Fruit fly (Drosophila melanogaster): Measurements from ENCODE around the gene side-VII.

The side-VII gene

dm6 chr3R:9771519-9771972 lies 31.8 kb upstream of the side-VII start, which contains the start of gene CG9471 (continued):
- TF ChIP-seq CG6765 (GFP tag; optimal IDR thresholded peaks at IDR 0.05) (peak; percentile 88), HmgD (GFP tag; optimal IDR thresholded peaks at IDR 0.05) (peak; percentile 47), Fer2 (tag; optimal IDR thresholded peaks at IDR 0.05) (peak; percentile 85), D19A (tag; optimal IDR thresholded peaks at IDR 0.05) (peak; percentile 87), Blimp-1 (GFP tag; optimal IDR thresholded peaks at IDR 0.05) (peak; percentile 89), Max (GFP tag; optimal IDR thresholded peaks at IDR 0.05) (peak; percentile 86), CG9876 (GFP tag; optimal IDR thresholded peaks at IDR 0.05) (peak; percentile 79), CG17359 (tag; optimal IDR thresholded peaks at IDR 0.05) (peak; percentile 92), CG10654 (GFP tag; optimal IDR thresholded peaks at IDR 0.05) (peak; percentile 89), CG34376 (GFP tag; optimal IDR thresholded peaks at IDR 0.05) (peak; percentile 87), dysf (GFP tag; IDR thresholded peaks at IDR 0.05) (peak; percentile 94), pum (GFP tag; optimal IDR thresholded peaks at IDR 0.05) (peak; percentile 88), Mrtf (GFP tag; IDR thresholded peaks at IDR 0.05) (peak; percentile 85), knrl (GFP tag; IDR thresholded peaks at IDR 0.05; ENCODE audit: partially characterized antibody) (no peak), lola (GFP tag; optimal IDR thresholded peaks at IDR 0.05) (peak in 1 of 3 experiments; percentile 83), tx (GFP tag; optimal IDR thresholded peaks at IDR 0.05) (peak; percentile 88), stc (GFP tag; IDR thresholded peaks at IDR 0.05) (peak; percentile 94), trem (tag; optimal IDR thresholded peaks at IDR 0.05) (peak; percentile 90), CG13123 (GFP tag; optimal IDR thresholded peaks at IDR 0.05) (peak; percentile 83), nom (GFP tag; optimal IDR thresholded peaks at IDR 0.05) (peak; percentile 86), sd (tag; optimal IDR thresholded peaks at IDR 0.05) (peak; percentile 90), CG12942 (GFP tag; optimal IDR thresholded peaks at IDR 0.05) (peak; percentile 88), Sox102F (GFP tag; optimal IDR thresholded peaks at IDR 0.05) (peak; percentile 93), gsb (GFP tag; IDR thresholded peaks at IDR 0.05) (peak; percentile 80), B-H2 (GFP tag; optimal IDR thresholded peaks at IDR 0.05) (peak; percentile 91), CG15479 (GFP tag; optimal IDR thresholded peaks at IDR 0.05) (no peak), bsh (GFP tag; optimal IDR thresholded peaks at IDR 0.05) (peak; percentile 73 to 93), Dbx (GFP tag; IDR thresholded peaks at IDR 0.05) (peak; percentile 91), CG15696 (tag; optimal IDR thresholded peaks at IDR 0.05) (peak; percentile 76), Optix (GFP tag; IDR thresholded peaks at IDR 0.05) (peak; percentile 48; the same call in 1 of the 3 replicates), Ravus (GFP tag; IDR thresholded peaks at IDR 0.05) (peak; percentile 76), run (tag; optimal IDR thresholded peaks at IDR 0.05) (peak; percentile 75), Sry-β (GFP tag; optimal IDR thresholded peaks at IDR 0.05) (peak; percentile 10), Hey (tag; optimal IDR thresholded peaks at IDR 0.05) (peak; percentile 49), Hr78 (GFP tag; optimal IDR thresholded peaks at IDR 0.05) (peak in 1 of 2 experiments; percentile 73), tap (tag; optimal IDR thresholded peaks at IDR 0.05) (peak; percentile 92), CG3065 (GFP tag; optimal IDR thresholded peaks at IDR 0.05) (peak; percentile 60), jigr1 (GFP tag; IDR thresholded peaks at IDR 0.05) (peak; percentile 80; the same call in 2 of the 3 replicates), Camta (GFP tag; optimal IDR thresholded peaks at IDR 0.05) (peak; percentile 87), CG12155 (GFP tag; optimal IDR thresholded peaks at IDR 0.05) (peak; percentile 93), Gug (GFP tag; IDR thresholded peaks at IDR 0.05) (peak; percentile 89), jing (GFP tag; optimal IDR thresholded peaks at IDR 0.05) (no peak), croc (GFP tag; conservative IDR thresholded peaks at IDR 0.05) (peak; percentile 80), CG15073 (GFP tag; optimal IDR thresholded peaks at IDR 0.05) (peak; percentile 31), gem (tag; optimal IDR thresholded peaks at IDR 0.05) (peak; percentile 95), CG11695 (GFP tag; IDR thresholded peaks at IDR 0.05) (peak; percentile 92), tin (GFP tag; optimal IDR thresholded peaks at IDR 0.05) (peak; percentile 88), pan (optimal IDR thresholded peaks at IDR 0.05) (no peak), pan (GFP tag; optimal IDR thresholded peaks at IDR 0.05 in 1 of 2, IDR thresholded peaks at IDR 0.05 in 1 of 2) (peak in 1 of 2 experiments; percentile 95), kni (GFP tag; optimal IDR thresholded peaks at IDR 0.05) (peak; percentile 30)

All from whole organism, embryonic.